Worm (Caenorhabditis elegans) whole organism, mixed stage, embryonic: ENCODE results near the gene ragc-1.

ENCODE experiments used
- M03D4.4 ChIP-seq: sonication (generic microtip); optimal IDR thresholded peaks from 2 replicates; lab custom pipeline; 2017; ENCODE audit warnings: mild to moderate bottlenecking, missing genetic modification characterization, missing compliant biosample characterization
- bed-3 ChIP-seq: fragments of 200-800 bp; sonication (Bioruptor generic); optimal IDR thresholded peaks from 3 replicates; lab custom pipeline; 2018; ENCODE audit warnings: mild to moderate bottlenecking, missing genetic modification characterization, moderate library complexity, missing compliant biosample characterization
- ceh-39 ChIP-seq: fragments of 150-350 bp; optimal IDR thresholded peaks from 2 replicates; lab custom pipeline; 2014; ENCODE audit warnings: missing biosample characterization, missing genetic modification characterization
- ceh-43 ChIP-seq: fragments of 200-800 bp; sonication (Bioruptor generic); optimal IDR thresholded peaks from 2 replicates; lab custom pipeline; 2018; ENCODE audit warnings: mild to moderate bottlenecking, missing genetic modification characterization, moderate library complexity, missing compliant biosample characterization
- ceh-83 ChIP-seq: fragments of 200-800 bp; sonication (Bioruptor generic); optimal IDR thresholded peaks from 2 replicates; lab custom pipeline; 2018; ENCODE audit warnings: mild to moderate bottlenecking, missing genetic modification characterization, missing compliant biosample characterization
- ces-1 ChIP-seq: fragments of 150-350 bp; optimal IDR thresholded peaks from 2 replicates; lab custom pipeline; 2014; ENCODE audit warnings: missing biosample characterization, missing genetic modification reagents, missing genetic modification characterization
- cnd-1 ChIP-seq: fragments of 200-800 bp; sonication (Bioruptor generic); optimal IDR thresholded peaks from 2 replicates; lab custom pipeline; 2018; ENCODE audit warnings: mild to moderate bottlenecking, missing genetic modification characterization, missing compliant biosample characterization
- drap-1 ChIP-seq: fragments of 200-800 bp; sonication (Bioruptor generic); optimal IDR thresholded peaks from 3 replicates; lab custom pipeline; 2018; ENCODE audit warnings: mild to moderate bottlenecking, missing genetic modification characterization, missing compliant biosample characterization
- elt-1 ChIP-seq: sonication (generic microtip); optimal IDR thresholded peaks from 2 replicates; lab custom pipeline; 2017; ENCODE audit warnings: missing genetic modification characterization, mild to moderate bottlenecking, missing compliant biosample characterization, antibody characterized with exemption, moderate library complexity, borderline replicate concordance; ENCODE audit not compliant: insufficient read depth
- elt-3 ChIP-seq: fragments of 150-350 bp; optimal IDR thresholded peaks from 2 replicates; lab custom pipeline; 2014; ENCODE audit warnings: missing biosample characterization, missing genetic modification characterization
- ham-2 ChIP-seq: fragments of 200-800 bp; sonication (Bioruptor generic); optimal IDR thresholded peaks from 2 replicates; lab custom pipeline; 2018; ENCODE audit warnings: mild to moderate bottlenecking, missing genetic modification characterization, missing compliant biosample characterization
- hlh-1 ChIP-seq: fragments of 150-350 bp; optimal IDR thresholded peaks from 2 replicates; lab custom pipeline; 2014; ENCODE audit warnings: missing biosample characterization, missing genetic modification reagents, missing genetic modification characterization
- lin-13 ChIP-seq: fragments of 150-350 bp; optimal IDR thresholded peaks from 2 replicates; lab custom pipeline; 2014; ENCODE audit warnings: missing biosample characterization, missing genetic modification characterization
- lin-32 ChIP-seq: fragments of 200-800 bp; sonication (Bioruptor generic); optimal IDR thresholded peaks from 2 replicates; lab custom pipeline; 2018; ENCODE audit warnings: mild to moderate bottlenecking, missing genetic modification characterization, missing compliant biosample characterization
- lsy-2 ChIP-seq: fragments of 150-350 bp; optimal IDR thresholded peaks from 2 replicates; lab custom pipeline; 2014; ENCODE audit warnings: missing biosample characterization, missing genetic modification characterization
- mab-5 ChIP-seq: fragments of 150-350 bp; optimal IDR thresholded peaks from 2 replicates; lab custom pipeline; 2014; ENCODE audit warnings: missing biosample characterization, missing genetic modification characterization
- mep-1 ChIP-seq: fragments of 150-350 bp; optimal IDR thresholded peaks from 2 replicates; lab custom pipeline; 2017; ENCODE audit warnings: missing biosample characterization, missing genetic modification reagents, missing genetic modification characterization, inconsistent platforms
- mls-2 ChIP-seq: sonication (generic microtip); optimal IDR thresholded peaks from 2 replicates; lab custom pipeline; 2016; ENCODE audit warnings: mild to moderate bottlenecking, missing genetic modification characterization, moderate library complexity, missing compliant biosample characterization
- nhr-12 ChIP-seq: fragments of 150-350 bp; optimal IDR thresholded peaks from 2 replicates; lab custom pipeline; 2014; ENCODE audit warnings: missing biosample characterization, missing genetic modification characterization
- nhr-2 ChIP-seq: fragments of 150-350 bp; optimal IDR thresholded peaks from 2 replicates; lab custom pipeline; 2014; ENCODE audit warnings: missing biosample characterization, missing genetic modification characterization
- nhr-237 ChIP-seq: fragments of 150-350 bp; optimal IDR thresholded peaks from 2 replicates; lab custom pipeline; 2014; ENCODE audit warnings: missing biosample characterization, missing genetic modification characterization
- nhr-28 ChIP-seq: fragments of 150-350 bp; optimal IDR thresholded peaks from 2 replicates; lab custom pipeline; 2014; ENCODE audit warnings: missing biosample characterization, missing genetic modification characterization
- nhr-76 ChIP-seq: sonication (generic microtip); optimal IDR thresholded peaks from 2 replicates; lab custom pipeline; 2017; ENCODE audit warnings: missing biosample characterization, missing genetic modification characterization
- pha-4 ChIP-seq: fragments of 150-350 bp; optimal IDR thresholded peaks from 2 replicates; lab custom pipeline; 2018; ENCODE audit warnings: missing biosample characterization, missing genetic modification reagents, missing genetic modification characterization
- sem-2 ChIP-seq: fragments of 200-800 bp; sonication (Bioruptor generic); optimal IDR thresholded peaks from 2 replicates; lab custom pipeline; 2018; ENCODE audit warnings: mild to moderate bottlenecking, missing genetic modification characterization, missing compliant biosample characterization
- snpc-4 ChIP-seq: fragments of 150-350 bp; optimal IDR thresholded peaks from 2 replicates; lab custom pipeline; 2014; ENCODE audit warnings: missing biosample characterization, missing genetic modification characterization
- sptf-1 ChIP-seq: sonication (generic microtip); optimal IDR thresholded peaks from 2 replicates; lab custom pipeline; 2017; ENCODE audit warnings: mild to moderate bottlenecking, missing genetic modification characterization, moderate library complexity, missing compliant biosample characterization
- tbx-8 ChIP-seq: fragments of 200-800 bp; sonication (Bioruptor generic); optimal IDR thresholded peaks from 2 replicates; lab custom pipeline; 2018; ENCODE audit warnings: mild to moderate bottlenecking, missing genetic modification characterization, moderate library complexity, missing compliant biosample characterization
- unc-120 ChIP-seq: sonication (generic microtip); optimal IDR thresholded peaks from 2 replicates; lab custom pipeline; 2017; ENCODE audit warnings: missing genetic modification characterization, missing compliant biosample characterization; ENCODE audit not compliant: poor library complexity, severe bottlenecking
- unc-39 ChIP-seq: fragments of 150-350 bp; optimal IDR thresholded peaks from 2 replicates; lab custom pipeline; 2014; ENCODE audit warnings: missing biosample characterization, missing genetic modification characterization
- unc-62 ChIP-seq: fragments of 150-350 bp; optimal IDR thresholded peaks from 2 replicates; lab custom pipeline; 2014; ENCODE audit warnings: missing biosample characterization, missing genetic modification reagents, missing genetic modification characterization
- zip-8 ChIP-seq: fragments of 150-350 bp; optimal IDR thresholded peaks from 2 replicates; lab custom pipeline; 2014; ENCODE audit warnings: missing biosample characterization, missing genetic modification characterization

Gene ragc-1

DNA sequence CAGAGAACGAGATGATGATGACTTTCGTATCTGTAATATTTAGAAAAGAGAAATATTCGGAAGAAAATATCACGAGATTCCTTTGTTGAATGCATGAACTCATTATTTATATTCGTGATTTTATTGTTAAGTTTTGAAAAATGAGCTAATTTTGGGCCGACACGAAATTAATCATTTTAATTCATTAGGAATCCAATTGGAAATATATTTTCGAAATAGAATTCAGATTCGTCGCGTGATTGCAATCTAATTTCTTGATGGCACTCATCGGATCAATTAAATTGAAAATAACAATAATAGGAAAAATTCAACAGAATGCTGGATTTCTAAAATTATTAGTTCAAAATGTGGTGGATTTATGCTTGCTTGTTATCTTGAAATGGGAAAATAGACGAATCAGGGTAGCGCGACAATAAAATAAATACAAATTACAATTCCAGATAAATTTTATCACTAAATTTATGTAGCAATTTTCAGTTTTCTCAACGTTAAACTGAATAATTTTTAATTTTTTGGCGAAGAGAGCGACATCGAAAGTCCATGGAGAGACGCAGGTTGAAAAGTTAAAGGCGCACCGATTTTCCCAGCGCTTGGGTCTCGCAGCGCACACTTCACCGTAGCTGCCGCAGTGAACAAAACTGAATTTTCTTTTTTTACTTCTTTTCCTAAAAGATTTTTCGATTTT lies 2.9 kb downstream of the ragc-1 start (continued):
- peak; percentile 52 for TF ChIP-seq lin-13 (tag; lab: Kevin White, UChicago)
- TF ChIP-seq sptf-1 = peak; percentile 17

DNA sequence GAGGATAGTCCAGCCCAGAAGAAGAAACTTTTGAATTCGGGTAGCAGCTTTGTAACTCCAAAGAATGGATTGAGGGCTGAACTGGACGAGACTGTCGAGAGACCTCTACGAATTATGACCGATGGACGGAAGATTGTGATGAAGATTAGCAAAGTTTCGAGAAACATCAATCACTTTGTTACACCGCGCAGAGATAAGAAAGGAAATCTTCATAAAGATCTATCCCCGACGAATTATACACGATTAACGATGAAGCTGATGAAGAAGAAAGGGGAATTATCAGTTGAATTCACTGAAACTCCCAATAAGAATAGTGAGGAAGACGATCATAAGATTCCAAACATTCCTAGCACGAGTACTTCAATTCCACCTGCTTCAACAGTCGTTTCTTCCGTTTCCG lies 5.0 kb downstream of the ragc-1 start:
- TF ChIP-seq drap-1 (GFP tag; lab: Kevin White, UChicago) (no peak), unc-62 (GFP tag; lab: Kevin White, UChicago) (peak; percentile 41), elt-1 (peak; percentile 94)

DNA sequence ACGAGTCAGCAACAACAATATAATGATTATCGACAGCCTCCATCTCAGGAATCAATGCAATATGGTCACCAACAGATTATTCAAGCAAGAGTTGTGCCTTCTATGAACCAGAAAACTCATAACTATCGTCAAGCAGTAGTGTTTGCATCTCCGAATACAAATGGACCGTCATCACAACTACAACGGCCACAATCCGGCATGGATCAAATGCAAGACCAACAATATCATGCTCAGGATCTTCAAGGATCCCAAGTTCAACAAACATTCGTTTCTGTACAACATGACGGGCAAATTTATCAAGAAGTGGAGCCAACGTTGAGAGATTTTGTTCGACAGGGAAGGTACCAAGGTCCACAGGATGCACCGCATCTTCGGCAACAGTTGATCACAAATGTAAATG lies 7.7 kb downstream of the ragc-1 start:
- no peak for TF ChIP-seq lin-13 (tag; lab: Kevin White, UChicago)
- no peak for TF ChIP-seq snpc-4 (tag; lab: Kevin White, UChicago)
- TF ChIP-seq sem-2 (GFP tag; lab: Kevin White, UChicago) = no peak
- no peak for TF ChIP-seq mab-5 (tag; lab: Kevin White, UChicago)
- no peak for TF ChIP-seq nhr-12
- no peak for TF ChIP-seq tbx-8 (GFP tag; lab: Kevin White, UChicago)
- no peak for TF ChIP-seq elt-1
- no peak for TF ChIP-seq nhr-2 (tag; lab: Kevin White, UChicago)
- TF ChIP-seq nhr-76 (tag; lab: Kevin White, UChicago) = no peak
- no peak for TF ChIP-seq nhr-28
- no peak for TF ChIP-seq M03D4.4 (tag; lab: Kevin White, UChicago)

DNA sequence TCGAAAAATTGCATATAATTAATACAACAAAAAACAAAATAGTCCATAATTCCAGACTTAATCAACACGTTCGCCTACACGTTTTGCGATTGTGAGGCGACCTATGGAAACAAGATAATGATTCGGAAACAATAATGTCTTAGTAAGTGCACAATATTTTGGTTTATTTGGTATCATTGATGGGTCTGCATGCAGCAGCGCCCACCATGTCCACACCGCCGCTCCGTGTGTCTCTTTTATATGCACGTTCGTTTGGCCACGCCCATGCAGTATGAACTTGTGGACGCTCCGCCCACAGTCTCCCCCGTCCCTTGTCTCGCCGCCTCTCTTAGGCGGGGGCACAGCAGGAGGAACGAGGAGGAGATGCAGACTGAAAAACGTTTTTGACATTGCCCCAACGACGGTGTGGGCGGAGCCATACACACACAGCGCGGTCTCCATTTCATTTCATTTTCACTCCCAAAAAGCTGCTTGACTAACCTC lies 10.5 kb downstream of the ragc-1 start, which contains the start of gene mig-38:
TSS of gene mig-38 (plus strand) at position 54 of the 483 bp plus-strand sequence.
- TF ChIP-seq elt-3 (no peak), drap-1 (GFP tag; lab: Kevin White, UChicago) (peak; percentile 40), unc-120 (tag; lab: Kevin White, UChicago) (peak; percentile 37), pha-4 (no peak), lin-13 (tag; lab: Kevin White, UChicago) (no peak), cnd-1 (peak; percentile 13), ces-1 (peak; percentile 40), sptf-1 (peak; percentile 33)
- TF ChIP-seq, all 35 proteins: peak for 5

DNA sequence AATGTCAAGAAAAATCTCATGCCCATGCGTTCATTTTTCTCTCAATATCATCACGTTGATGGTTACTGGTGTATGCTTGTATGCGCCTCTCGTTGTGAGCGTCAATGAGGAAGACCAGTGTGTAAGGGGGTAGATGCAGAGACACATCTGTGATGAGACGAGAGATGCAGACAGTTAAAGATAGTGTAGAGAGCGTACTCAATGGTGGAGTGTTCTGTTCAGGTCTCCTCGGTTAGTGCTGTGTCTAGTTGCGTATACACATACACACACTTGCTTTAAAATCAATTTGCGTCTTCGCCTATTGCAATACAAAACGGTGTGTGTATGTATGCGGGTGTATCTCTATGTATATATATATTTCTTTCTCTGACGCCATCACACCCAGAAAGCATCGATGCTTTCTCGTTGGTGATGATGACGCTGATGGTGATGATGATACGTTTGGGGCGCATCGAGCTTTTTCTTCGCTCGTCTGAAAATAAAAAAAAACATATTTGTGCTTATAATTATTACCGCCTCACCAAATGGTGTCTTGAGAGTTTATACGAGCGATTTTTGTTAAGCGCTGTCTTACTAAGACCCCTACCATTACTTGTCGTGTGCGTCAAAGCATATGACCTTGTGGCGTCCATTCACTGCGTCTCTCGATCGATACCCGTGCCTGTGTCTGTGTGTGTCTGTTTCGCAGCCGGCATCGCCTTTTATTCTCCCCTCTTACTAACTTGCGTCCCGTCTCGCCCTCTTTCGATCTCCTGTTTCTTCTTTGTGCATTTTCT lies 11.1 kb downstream of the ragc-1 start, which contains the start of gene F40F11.3:
TSS of gene F40F11.3 (minus strand) at position 589 of the 776 bp plus-strand sequence.
- peak; percentile 11 for TF ChIP-seq lin-13 (tag; lab: Kevin White, UChicago)
- no peak for TF ChIP-seq unc-39 (tag; lab: Kevin White, UChicago)
- no peak for TF ChIP-seq elt-3
- no peak for TF ChIP-seq M03D4.4 (tag; lab: Kevin White, UChicago)
- TF ChIP-seq mep-1 (tag; lab: Kevin White, UChicago) = peak; percentile 79
- peak; percentile 43 for TF ChIP-seq unc-120 (tag; lab: Kevin White, UChicago)
- TF ChIP-seq sem-2 (GFP tag; lab: Kevin White, UChicago) = no peak
- peak; percentile 58 for TF ChIP-seq drap-1 (GFP tag; lab: Kevin White, UChicago)
- TF ChIP-seq bed-3 (GFP tag; lab: Kevin White, UChicago) = peak; percentile 24
- TF ChIP-seq unc-62 (GFP tag; lab: Kevin White, UChicago) = peak; percentile 87
- peak; percentile 65 for TF ChIP-seq cnd-1
- TF ChIP-seq mls-2 (tag; lab: Kevin White, UChicago) = peak; percentile 45
- no peak for TF ChIP-seq nhr-12
- TF ChIP-seq ceh-83 = no peak
- peak; percentile 64 for TF ChIP-seq hlh-1 (tag; lab: Kevin White, UChicago)
- TF ChIP-seq ceh-43 (GFP tag; lab: Kevin White, UChicago) = no peak
- peak; percentile 12 for TF ChIP-seq mab-5 (tag; lab: Kevin White, UChicago)
- peak; percentile 35 for TF ChIP-seq nhr-2 (tag; lab: Kevin White, UChicago)
- TF ChIP-seq nhr-28 = peak; percentile 15
- TF ChIP-seq sptf-1 = no peak
- TF ChIP-seq nhr-237 (tag; lab: Kevin White, UChicago) = peak; percentile 90
- peak; percentile 50 for TF ChIP-seq lin-32 (GFP tag; lab: Kevin White, UChicago)
- TF ChIP-seq ces-1 = peak; percentile 96
- peak; percentile 53 for TF ChIP-seq ceh-39 (tag; lab: Kevin White, UChicago)
- TF ChIP-seq zip-8 (tag; lab: Kevin White, UChicago) = peak; percentile 32
- no peak for TF ChIP-seq lsy-2 (tag; lab: Kevin White, UChicago)
- TF ChIP-seq pha-4 = peak; percentile 98
- peak; percentile 59 for TF ChIP-seq ham-2 (GFP tag; lab: Kevin White, UChicago)
